Worm (Caenorhabditis elegans) whole organism, early embryonic: ENCODE data around the gene Y82E9BR.8.

Experiments
- F13C5.2 ChIP-seq: sonication (generic microtip); optimal IDR thresholded peaks from 2 replicates; lab custom pipeline; 2017; ENCODE audit warnings: mild to moderate bottlenecking, missing genetic modification characterization, inconsistent platforms, missing compliant biosample characterization
- aly-1 ChIP-seq: sonication (generic microtip); optimal IDR thresholded peaks from 2 replicates; lab custom pipeline; 2016; ENCODE audit warnings: missing genetic modification characterization, missing compliant biosample characterization
- ama-1 ChIP-seq: fragments of 150-350 bp; optimal IDR thresholded peaks from 2 replicates; lab custom pipeline; 2014
- ceh-36 ChIP-seq: sonication (generic microtip); optimal IDR thresholded peaks from 2 replicates; lab custom pipeline; 2016; ENCODE audit warnings: missing genetic modification characterization, inconsistent platforms, missing compliant biosample characterization
- ets-7 ChIP-seq: sonication (generic microtip); optimal IDR thresholded peaks from 2 replicates; lab custom pipeline; 2016; ENCODE audit warnings: missing genotype, missing genetic modification characterization, missing compliant biosample characterization
- flt-1 ChIP-seq: fragments of 200-800 bp; sonication (Bioruptor generic); IDR thresholded peaks from 2 replicates; pipeline ENCODE4 v1.3.6; 2022; ENCODE audit warnings: missing genetic modification characterization, missing compliant biosample characterization
- hmbx-1 ChIP-seq: sonication (generic microtip); optimal IDR thresholded peaks from 2 replicates; lab custom pipeline; 2016; ENCODE audit warnings: mild to moderate bottlenecking, missing genetic modification characterization, missing compliant biosample characterization
- hmg-4 ChIP-seq: fragments of 200-800 bp; sonication (Bioruptor generic); optimal IDR thresholded peaks from 2 replicates; lab custom pipeline; 2018; ENCODE audit warnings: mild to moderate bottlenecking, missing genetic modification characterization, missing compliant biosample characterization
- hnd-1 ChIP-seq: sonication (generic microtip); optimal IDR thresholded peaks from 2 replicates; lab custom pipeline; 2016; ENCODE audit warnings: missing genetic modification characterization, missing compliant biosample characterization
- pes-1 ChIP-seq: fragments of 200-800 bp; sonication (Bioruptor generic); IDR thresholded peaks from 2 replicates; pipeline ENCODE4 v1.3.6; 2022; ENCODE audit warnings: missing genetic modification reagents, missing genetic modification characterization, missing compliant biosample characterization
- sea-1 ChIP-seq: fragments of 200-800 bp; sonication (Bioruptor generic); conservative IDR thresholded peaks from 2 replicates; pipeline ENCODE4 v1.3.6; 2022; ENCODE audit warnings: missing genetic modification characterization, missing compliant biosample characterization
- tbx-11 ChIP-seq: fragments of 200-800 bp; sonication (Bioruptor generic); IDR thresholded peaks from 2 replicates; pipeline ENCODE4 v1.3.6; 2022; ENCODE audit warnings: missing genetic modification characterization, missing compliant biosample characterization
- tbx-37 ChIP-seq: fragments of 200-800 bp; sonication (Bioruptor generic); conservative IDR thresholded peaks from 2 replicates; pipeline ENCODE4 v1.3.6; 2022; ENCODE audit warnings: missing genetic modification reagents, missing genetic modification characterization, missing compliant biosample characterization
- tra-4 ChIP-seq: sonication (generic microtip); optimal IDR thresholded peaks from 2 replicates; lab custom pipeline; 2017; ENCODE audit warnings: missing genetic modification characterization, missing compliant biosample characterization

DNA sequence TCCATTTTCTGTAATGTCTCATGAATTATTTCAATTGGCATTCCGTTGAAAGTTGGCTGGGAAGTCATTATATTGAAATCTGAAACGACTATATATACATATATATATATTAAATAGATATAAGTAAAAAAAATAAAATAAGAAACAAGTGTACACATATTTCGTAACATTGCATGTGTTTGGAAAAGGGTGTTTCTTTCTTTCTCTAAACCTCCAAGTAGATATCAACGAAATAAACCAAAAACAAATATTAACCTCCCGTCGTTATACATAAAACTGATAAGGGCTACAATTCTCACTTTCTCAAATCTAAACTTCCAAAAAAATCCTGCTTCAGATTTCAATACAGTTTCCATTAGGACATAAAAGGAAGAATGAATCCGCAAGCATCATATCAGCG, 49.7 kb downstream of the Y82E9BR.8 start, which contains the start of gene fbxa-79:
- no peak for TF ChIP-seq flt-1 (GFP tag; lab: Robert Waterston, UW)
- no peak for TF ChIP-seq ama-1 (lab: Kevin White, UChicago)
- no peak for TF ChIP-seq hmbx-1 (tag; lab: Kevin White, UChicago)
- no peak for TF ChIP-seq hmg-4 (GFP tag; lab: Kevin White, UChicago)
- TF ChIP-seq ets-7 (tag; lab: Kevin White, UChicago): no peak
- TF ChIP-seq sea-1 (GFP tag; lab: Robert Waterston, UW): no peak
- TF ChIP-seq pes-1 (GFP tag; lab: Robert Waterston, UW): no peak
- TF ChIP-seq tbx-37: no peak
- no peak for TF ChIP-seq tra-4 (tag; lab: Kevin White, UChicago)
- TF ChIP-seq F13C5.2 (tag; lab: Kevin White, UChicago): no peak
- no peak for TF ChIP-seq ceh-36 (tag; lab: Kevin White, UChicago)
- TF ChIP-seq tbx-11 (GFP tag; lab: Robert Waterston, UW): no peak
- no peak for TF ChIP-seq hnd-1 (tag; lab: Kevin White, UChicago)
- TF ChIP-seq aly-1 (tag; lab: Kevin White, UChicago): no peak
